Fruit fly (Drosophila melanogaster): ENCODE data around the gene tefu.

The tefu gene

DNA sequence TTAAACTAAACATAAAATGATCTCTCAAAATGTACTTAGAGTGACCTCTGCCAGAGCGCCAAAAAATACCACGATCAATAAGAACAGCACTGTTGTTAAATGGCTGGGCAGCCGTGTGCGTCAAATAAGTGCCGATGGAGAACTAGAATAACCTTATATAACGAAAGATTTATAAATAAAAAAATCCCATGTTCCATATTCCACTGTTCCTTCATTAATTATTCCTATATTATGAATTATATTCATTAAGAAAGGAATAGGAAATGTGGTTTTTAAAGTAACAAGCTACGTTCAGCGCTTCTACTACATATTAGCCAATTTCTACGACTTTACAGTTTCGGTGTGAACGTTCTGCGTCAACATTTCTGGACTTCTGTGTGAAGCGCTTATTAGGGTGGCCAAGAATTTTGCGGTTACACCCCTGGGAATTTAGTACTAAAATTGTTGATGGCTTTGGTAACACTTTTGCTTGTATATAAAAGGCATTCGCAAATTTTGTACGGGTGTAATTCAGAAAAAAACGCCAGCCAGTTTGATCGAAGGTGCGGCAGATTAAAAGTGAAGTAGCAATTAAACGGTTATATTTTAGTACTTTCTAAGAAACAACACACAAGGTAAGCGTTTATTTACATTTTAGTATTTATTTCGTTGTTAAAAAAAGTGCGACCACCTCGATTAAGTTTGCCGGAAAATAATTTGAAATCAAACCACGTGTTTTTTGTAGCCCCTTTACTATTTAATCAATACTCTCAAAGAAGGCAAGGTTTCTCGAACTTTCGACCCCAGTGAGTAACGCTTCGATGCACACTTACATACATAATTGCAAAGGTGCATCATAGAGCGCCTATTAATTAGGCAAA is at the start of gene tefu, which contains the start of gene Hsc70-4 (continued):
- TF ChIP-seq CG8388 (GFP tag; optimal IDR thresholded peaks at IDR 0.05) (peak; percentile 50), salm (tag; optimal IDR thresholded peaks at IDR 0.05) (peak; percentile 6), CG3838 (GFP tag; optimal IDR thresholded peaks at IDR 0.05) (peak; percentile 9), CG4820 (GFP tag; optimal IDR thresholded peaks at IDR 0.05) (peak; percentile 72), Adf1 (GFP tag; IDR thresholded peaks at IDR 0.05) (no peak; the same call in 1 of the 2 replicates), CG8089 (GFP tag; optimal IDR thresholded peaks at IDR 0.05) (peak; percentile 53), esg (GFP tag; conservative IDR thresholded peaks at IDR 0.05) (peak; percentile 74), Gsc (GFP tag; IDR thresholded peaks at IDR 0.05) (peak; percentile 42; the same call in 1 of the 2 replicates), zfh2 (GFP tag; optimal IDR thresholded peaks at IDR 0.05) (peak; percentile 81), CG31388 (GFP tag; optimal IDR thresholded peaks at IDR 0.05) (no peak), trem (tag; optimal IDR thresholded peaks at IDR 0.05) (peak; percentile 65), nau (GFP tag; optimal IDR thresholded peaks at IDR 0.05) (no peak), CG12744 (GFP tag; optimal IDR thresholded peaks at IDR 0.05) (peak; percentile 13), CG10979 (tag; optimal IDR thresholded peaks at IDR 0.05) (peak; percentile 57), Mad (GFP tag; optimal IDR thresholded peaks at IDR 0.05) (peak; percentile 68), CG31224 (GFP tag; IDR thresholded peaks at IDR 0.05) (peak; percentile 53; the same call in 1 of the 2 replicates), Dfd (GFP tag; optimal IDR thresholded peaks at IDR 0.05) (peak in 1 of 2 experiments; percentile 79), Hr39 (optimal IDR thresholded peaks at IDR 0.05) (no peak), CG2712 (tag; optimal IDR thresholded peaks at IDR 0.05) (no peak), CG10147 (GFP tag; optimal IDR thresholded peaks at IDR 0.05) (no peak), wdn (GFP tag; IDR thresholded peaks at IDR 0.05) (peak; percentile 62; the same call in 1 of the 2 replicates), CG17829 (tag; optimal IDR thresholded peaks at IDR 0.05) (peak; percentile 73), eyg (GFP tag; optimal IDR thresholded peaks at IDR 0.05) (no peak), CG6175 (GFP tag; IDR thresholded peaks at IDR 0.05) (peak; percentile 66; the same call in 2 of the 3 replicates), her (GFP tag; optimal IDR thresholded peaks at IDR 0.05) (peak; percentile 28), lola (GFP tag; optimal IDR thresholded peaks at IDR 0.05) (peak in 2 of 3 experiments; percentile 64 to 93), Myb (GFP tag; optimal IDR thresholded peaks at IDR 0.05) (peak; percentile 50), CG6765 (GFP tag; optimal IDR thresholded peaks at IDR 0.05) (no peak), CG10543 (GFP tag; optimal IDR thresholded peaks at IDR 0.05) (peak; percentile 81), ems (GFP tag; optimal IDR thresholded peaks at IDR 0.05) (peak; percentile 79), crol (GFP tag; IDR thresholded peaks at IDR 0.05) (no peak), Side (GFP tag; optimal IDR thresholded peaks at IDR 0.05) (peak; percentile 14), croc (GFP tag; conservative IDR thresholded peaks at IDR 0.05) (peak; percentile 49; the same call in 2 of the 3 replicates), schlank (tag; optimal IDR thresholded peaks at IDR 0.05) (peak; percentile 28), CG13894 (tag; optimal IDR thresholded peaks at IDR 0.05) (peak; percentile 76), jing (GFP tag; optimal IDR thresholded peaks at IDR 0.05) (peak; percentile 45), CG11398 (GFP tag; optimal IDR thresholded peaks at IDR 0.05) (no peak), GATAe (GFP tag; conservative IDR thresholded peaks at IDR 0.05) (no peak), CG12155 (GFP tag; optimal IDR thresholded peaks at IDR 0.05) (peak; percentile 72), hbn (GFP tag; IDR thresholded peaks at IDR 0.05; ENCODE audit: partially characterized antibody) (no peak), NK7.1 (GFP tag; optimal IDR thresholded peaks at IDR 0.05) (no peak), Opbp (GFP tag; IDR thresholded peaks at IDR 0.05; ENCODE audit: partially characterized antibody) (peak; percentile 43; the same call in 2 of the 3 replicates), Pdp1 (GFP tag; optimal IDR thresholded peaks at IDR 0.05) (peak; percentile 85 to 90), Optix (GFP tag; IDR thresholded peaks at IDR 0.05) (peak; percentile 60; the same call in 2 of the 3 replicates), onecut (GFP tag; IDR thresholded peaks at IDR 0.05) (peak; percentile 85), HLHmδ (GFP tag; optimal IDR thresholded peaks at IDR 0.05) (no peak), CG12769 (tag; optimal IDR thresholded peaks at IDR 0.05) (no peak), CG12236 (GFP tag; optimal IDR thresholded peaks at IDR 0.05) (peak; percentile 2), ash1 (GFP tag; optimal IDR thresholded peaks at IDR 0.05) (no peak)

All from whole organism, embryonic.